Fruit fly (Drosophila melanogaster) whole organism, adult: ENCODE results near the gene Tcs4.

Source experiments
- CG11617 ChIP-seq: fragments of 200-800 bp; sonication (Bioruptor generic); optimal IDR thresholded peaks from 2 replicates; lab custom pipeline; 2017; ENCODE audit warnings: mild to moderate bottlenecking, missing biosample characterization, missing genetic modification reagents, missing genetic modification characterization
- CG14711 ChIP-seq: fragments of 200-800 bp; sonication (Bioruptor generic); optimal IDR thresholded peaks from 2 replicates; lab custom pipeline; 2018; ENCODE audit warnings: missing biosample characterization, mild to moderate bottlenecking, missing genetic modification characterization, moderate library complexity
- CG1620 ChIP-seq: fragments of 200-800 bp; sonication (Bioruptor generic); optimal IDR thresholded peaks from 2 replicates; lab custom pipeline; 2016; ENCODE audit warnings: missing biosample characterization, missing genetic modification characterization
- CG5204 ChIP-seq: fragments of 200-800 bp; sonication (Bioruptor generic); optimal IDR thresholded peaks from 2 replicates; lab custom pipeline; 2016; ENCODE audit warnings: missing biosample characterization, missing genetic modification characterization
- Clk ChIP-seq: fragments of 200-800 bp; sonication (Bioruptor generic); optimal IDR thresholded peaks from 2 replicates; lab custom pipeline; 2017; ENCODE audit warnings: missing biosample characterization, missing genetic modification characterization
- Hr96 ChIP-seq: fragments of 200-800 bp; sonication (Bioruptor generic); optimal IDR thresholded peaks from 2 replicates; lab custom pipeline; 2016; ENCODE audit warnings: missing biosample characterization, missing genetic modification characterization
- kay ChIP-seq: fragments of 200-800 bp; sonication (Bioruptor generic); peaks from one replicate; lab custom pipeline; 2016; ENCODE audit warnings: missing biosample characterization, missing genetic modification characterization, borderline replicate concordance
- ovo ChIP-seq: fragments of 200-800 bp; sonication (Bioruptor generic); optimal IDR thresholded peaks from 2 replicates; lab custom pipeline; 2016; ENCODE audit warnings: missing biosample characterization, missing genetic modification characterization
- pad ChIP-seq: fragments of 200-800 bp; sonication (Bioruptor generic); optimal IDR thresholded peaks from 3 replicates; lab custom pipeline; 2017; ENCODE audit warnings: missing biosample characterization, missing genetic modification characterization, mild to moderate bottlenecking, moderate library complexity, missing genetic modification reagents
- tj ChIP-seq: fragments of 200-800 bp; sonication (Bioruptor generic); optimal IDR thresholded peaks from 3 replicates; lab custom pipeline; 2017; ENCODE audit warnings: missing biosample characterization, mild to moderate bottlenecking, missing genetic modification characterization, moderate library complexity
- toe ChIP-seq: fragments of 200-800 bp; sonication (Bioruptor generic); optimal IDR thresholded peaks from 2 replicates; lab custom pipeline; 2016; ENCODE audit warnings: missing biosample characterization, missing genetic modification characterization

DNA sequence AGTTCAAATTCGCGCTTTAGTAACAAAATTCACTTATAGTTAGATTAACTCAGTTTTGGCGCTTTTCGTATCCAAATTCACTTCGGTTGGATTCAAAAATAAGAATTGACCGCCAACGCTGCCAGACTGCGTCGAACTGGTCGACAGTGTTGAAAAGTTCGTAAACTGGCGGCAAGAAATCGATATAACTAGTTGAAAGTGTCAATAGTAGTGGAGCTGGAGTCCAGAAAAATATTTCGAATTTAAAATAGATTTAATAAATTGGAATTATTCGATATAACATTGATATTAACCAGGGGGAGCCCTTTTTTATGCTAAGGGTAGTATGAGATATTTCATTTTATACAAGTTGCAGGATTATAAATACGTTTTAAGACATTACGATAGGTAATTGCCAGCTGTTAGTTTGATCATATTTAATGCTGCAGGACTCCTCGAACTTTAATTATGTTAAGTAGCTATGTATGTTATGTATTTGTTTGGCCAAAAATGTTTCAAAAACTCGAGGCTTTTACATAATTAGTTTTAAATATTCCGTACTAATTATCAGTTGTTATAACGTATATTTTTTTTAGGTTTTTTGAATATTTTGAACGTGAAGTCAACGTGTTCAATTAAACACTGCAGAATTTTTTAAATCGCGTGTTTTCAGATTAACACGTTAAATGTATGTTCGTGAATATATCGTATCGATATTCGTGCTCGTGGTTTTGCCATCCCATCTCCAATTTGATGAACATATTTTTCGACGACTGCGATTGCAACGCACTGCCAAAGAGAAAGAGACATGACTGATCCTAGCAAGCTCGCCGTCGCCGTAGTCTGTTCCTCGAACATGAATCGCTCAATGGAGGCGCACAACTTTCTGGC is 37.5 kb downstream of the Tcs4 start, which contains the start of the genes CG14223 and Ssu72:
- TF ChIP-seq toe (GFP tag; lab: Kevin White, UChicago) (no peak), CG5204 (GFP tag; lab: Kevin White, UChicago) (peak; percentile 42), CG14711 (tag; lab: Kevin White, UChicago) (no peak), kay (GFP tag; lab: Kevin White, UChicago) (no peak), tj (no peak), Hr96 (GFP tag; lab: Kevin White, UChicago) (peak; percentile 23), CG11617 (no peak), ovo (GFP tag; lab: Kevin White, UChicago) (no peak), Clk (GFP tag; lab: Kevin White, UChicago) (no peak), CG1620 (GFP tag; lab: Kevin White, UChicago) (peak; percentile 69), pad (GFP tag; lab: Kevin White, UChicago) (no peak)
